Fruit fly (Drosophila melanogaster) whole organism, embryonic: ENCODE measurements around the gene CG10055.

Experiments used
- Aef1 ChIP-seq: fragments of 200-800 bp; sonication (Bioruptor generic); IDR thresholded peaks from 3 replicates; pipeline ENCODE4 v1.3.6; 2022; ENCODE audit warnings: missing biosample characterization, missing genetic modification characterization
- BEAF-32 ChIP-seq: fragments of 200-800 bp; sonication (Bioruptor generic); optimal IDR thresholded peaks from 3 replicates; lab custom pipeline; 2017; ENCODE audit warnings: missing biosample characterization, missing genetic modification characterization, mild to moderate bottlenecking, moderate library complexity, missing genetic modification reagents
- Bgb ChIP-seq: fragments of 200-800 bp; sonication (Bioruptor generic); IDR thresholded peaks from 2 replicates; pipeline ENCODE4 v1.3.6; 2022; ENCODE audit warnings: missing biosample characterization, missing genetic modification characterization; ENCODE audit not compliant: partially characterized antibody
- Blimp-1 ChIP-seq: fragments of 200-800 bp; sonication (Bioruptor generic); optimal IDR thresholded peaks from 3 replicates; lab custom pipeline; 2018; ENCODE audit warnings: missing biosample characterization, missing genetic modification characterization, mild to moderate bottlenecking, moderate library complexity, missing genetic modification reagents
- CG10267 ChIP-seq: fragments of 200-800 bp; sonication (Bioruptor generic); optimal IDR thresholded peaks from 2 replicates; lab custom pipeline; 2018; ENCODE audit warnings: missing biosample characterization, mild to moderate bottlenecking, missing genetic modification characterization, moderate library complexity
- CG12769 ChIP-seq: fragments of 200-800 bp; sonication (Bioruptor generic); optimal IDR thresholded peaks from 2 replicates; lab custom pipeline; 2019; ENCODE audit warnings: missing biosample characterization, mild to moderate bottlenecking, missing genetic modification characterization, moderate library complexity
- CG13287 ChIP-seq: fragments of 200-800 bp; sonication (Bioruptor generic); IDR thresholded peaks from 2 replicates; pipeline ENCODE4 v1.3.6; 2022; ENCODE audit warnings: missing biosample characterization, missing genetic modification characterization; ENCODE audit not compliant: partially characterized antibody
- CG13894 ChIP-seq: fragments of 200-800 bp; sonication (Bioruptor generic); optimal IDR thresholded peaks from 3 replicates; lab custom pipeline; 2018; ENCODE audit warnings: missing biosample characterization, mild to moderate bottlenecking, missing genetic modification characterization, moderate library complexity
- CG14441 ChIP-seq: fragments of 200-800 bp; sonication (Bioruptor generic); IDR thresholded peaks from 2 replicates; pipeline ENCODE4 v1.3.6; 2022; ENCODE audit warnings: missing biosample characterization, missing genetic modification characterization
- CG14710 ChIP-seq: fragments of 200-800 bp; sonication (Bioruptor generic); optimal IDR thresholded peaks from 3 replicates; lab custom pipeline; 2019; ENCODE audit warnings: missing biosample characterization, mild to moderate bottlenecking, missing genetic modification characterization, moderate library complexity
- CG2116 ChIP-seq: fragments of 200-800 bp; sonication (Bioruptor generic); optimal IDR thresholded peaks from 3 replicates; lab custom pipeline; 2018; ENCODE audit warnings: missing biosample characterization, mild to moderate bottlenecking, missing genetic modification characterization
- CG3163 ChIP-seq: fragments of 200-800 bp; sonication (Bioruptor generic); optimal IDR thresholded peaks from 3 replicates; lab custom pipeline; 2016; ENCODE audit warnings: missing biosample characterization, missing genetic modification characterization
- CG5180 ChIP-seq: fragments of 200-800 bp; sonication (Bioruptor generic); optimal IDR thresholded peaks from 3 replicates; lab custom pipeline; 2017; ENCODE audit warnings: missing biosample characterization, missing genetic modification characterization, mild to moderate bottlenecking, moderate library complexity, missing genetic modification reagents
- CG6272 ChIP-seq: fragments of 200-800 bp; sonication (Bioruptor generic); IDR thresholded peaks from 2 replicates; pipeline ENCODE4 v1.3.6; 2022; ENCODE audit warnings: missing biosample characterization, missing genetic modification characterization
- CG7963 ChIP-seq: fragments of 200-800 bp; sonication (Bioruptor generic); IDR thresholded peaks from 3 replicates; pipeline ENCODE4 v1.3.6; 2022; ENCODE audit warnings: missing biosample characterization, missing genetic modification characterization; ENCODE audit not compliant: partially characterized antibody
- CG9932 ChIP-seq: fragments of 200-800 bp; sonication (Bioruptor generic); IDR thresholded peaks from 2 replicates; pipeline ENCODE4 v1.3.6; 2022; ENCODE audit warnings: missing biosample characterization, missing genetic modification characterization
- D19A ChIP-seq: fragments of 200-800 bp; optimal IDR thresholded peaks from 3 replicates; lab custom pipeline; 2019; ENCODE audit warnings: missing biosample characterization, mild to moderate bottlenecking, missing genetic modification characterization, moderate library complexity
- Dp ChIP-seq: fragments of 200-800 bp; sonication (Bioruptor generic); optimal IDR thresholded peaks from 2 replicates; lab custom pipeline; 2018; ENCODE audit warnings: missing biosample characterization, mild to moderate bottlenecking, missing genetic modification characterization, moderate library complexity
- E2f2 ChIP-seq: fragments of 200-800 bp; sonication (Bioruptor generic); IDR thresholded peaks from 2 replicates; pipeline ENCODE4 v1.3.6; 2022; ENCODE audit warnings: missing biosample characterization, missing genetic modification characterization
- Ets65A ChIP-seq: fragments of 200-800 bp; sonication (Bioruptor generic); peaks from one replicate; lab custom pipeline; 2016; ENCODE audit warnings: missing biosample characterization, missing genetic modification characterization
- Max ChIP-seq: fragments of 200-800 bp; sonication (Bioruptor generic); optimal IDR thresholded peaks from 2 replicates; lab custom pipeline; 2016; ENCODE audit warnings: missing biosample characterization, mild to moderate bottlenecking, missing genetic modification characterization
- Med ChIP-seq: fragments of 200-800 bp; sonication (Bioruptor generic); peaks from one replicate; lab custom pipeline; 2016; ENCODE audit warnings: missing biosample characterization, missing genetic modification characterization, mild to moderate bottlenecking, inconsistent platforms, moderate library complexity
- Sry-δ ChIP-seq: fragments of 200-800 bp; sonication (Bioruptor generic); optimal IDR thresholded peaks from 2 replicates; lab custom pipeline; 2016; ENCODE audit warnings: missing biosample characterization, missing genetic modification characterization
- Stat92E ChIP-seq, 3 experiments: fragments of >200 bp in 2 of 3; fragments of 200-800 bp in 1 of 3; sonication (Bioruptor generic) in 1 of 3; optimal IDR thresholded peaks; 2 replicates each; lab custom pipeline; 2017 to 2019; ENCODE audit warnings: missing biosample characterization in 3 of 3, missing genetic modification characterization in 3 of 3, mild to moderate bottlenecking in 1 of 3, moderate library complexity in 1 of 3
- ab ChIP-seq: fragments of 200-800 bp; sonication (Bioruptor generic); optimal IDR thresholded peaks from 2 replicates; lab custom pipeline; 2016; ENCODE audit warnings: missing biosample characterization, missing genetic modification characterization
- bcd ChIP-seq: fragments of 200-800 bp; sonication (Bioruptor generic); optimal IDR thresholded peaks from 2 replicates; lab custom pipeline; 2017; ENCODE audit warnings: missing biosample characterization, mild to moderate bottlenecking, missing genetic modification characterization
- br ChIP-seq: fragments of >200 bp; optimal IDR thresholded peaks from 2 replicates; lab custom pipeline; 2017
- cas ChIP-seq: fragments of 200-800 bp; sonication (Bioruptor generic); IDR thresholded peaks from 2 replicates; pipeline ENCODE4 v1.3.6; 2022; ENCODE audit warnings: missing biosample characterization, missing genetic modification characterization
- chinmo ChIP-seq: fragments of 200-800 bp; sonication (Bioruptor generic); IDR thresholded peaks from 4 replicates; pipeline ENCODE4 v1.3.6; 2022; ENCODE audit warnings: missing biosample characterization, missing genetic modification characterization; ENCODE audit not compliant: partially characterized antibody
- chm ChIP-seq: fragments of 200-800 bp; sonication (Bioruptor generic); IDR thresholded peaks from 2 replicates; pipeline ENCODE4 v1.3.6; 2022; ENCODE audit warnings: missing biosample characterization, missing genetic modification characterization
- dimm ChIP-seq: fragments of 200-800 bp; sonication (Bioruptor generic); IDR thresholded peaks from 2 replicates; pipeline ENCODE4 v1.3.6; 2022; ENCODE audit warnings: missing biosample characterization, missing genetic modification characterization
- en ChIP-seq: fragments of 200-800 bp; sonication (Bioruptor generic); optimal IDR thresholded peaks from 2 replicates; lab custom pipeline; 2016; ENCODE audit warnings: missing biosample characterization, missing genetic modification characterization
- gfzf ChIP-seq: fragments of 200-800 bp; sonication (Bioruptor generic); optimal IDR thresholded peaks from 2 replicates; lab custom pipeline; 2016; ENCODE audit warnings: missing biosample characterization, mild to moderate bottlenecking, missing genetic modification characterization, moderate library complexity
- kni ChIP-seq: fragments of 200-800 bp; sonication (Bioruptor generic); optimal IDR thresholded peaks from 3 replicates; lab custom pipeline; 2017; ENCODE audit warnings: mild to moderate bottlenecking, missing biosample characterization, missing genetic modification reagents, missing genetic modification characterization
- pzg ChIP-seq: fragments of 200-800 bp; sonication (Bioruptor generic); optimal IDR thresholded peaks from 3 replicates; lab custom pipeline; 2018; ENCODE audit warnings: missing biosample characterization, mild to moderate bottlenecking, missing genetic modification characterization, moderate library complexity
- sd ChIP-seq: fragments of 200-800 bp; sonication (Bioruptor generic); optimal IDR thresholded peaks from 3 replicates; lab custom pipeline; 2018; ENCODE audit warnings: missing biosample characterization, mild to moderate bottlenecking, missing genetic modification characterization, moderate library complexity
- sens ChIP-seq: fragments of 200-800 bp; sonication (Bioruptor generic); peaks from one replicate; lab custom pipeline; 2016; ENCODE audit warnings: missing biosample characterization, missing genetic modification characterization
- stwl ChIP-seq: fragments of 200-800 bp; sonication (Bioruptor generic); optimal IDR thresholded peaks from 3 replicates; lab custom pipeline; 2018; ENCODE audit warnings: missing biosample characterization, mild to moderate bottlenecking, missing genetic modification characterization, moderate library complexity
- trem ChIP-seq: fragments of 200-800 bp; optimal IDR thresholded peaks from 3 replicates; lab custom pipeline; 2019; ENCODE audit warnings: missing biosample characterization, mild to moderate bottlenecking, missing genetic modification characterization, moderate library complexity
- twi ChIP-seq: fragments of 200-800 bp; optimal IDR thresholded peaks from 2 replicates; lab custom pipeline; 2019; ENCODE audit warnings: missing biosample characterization, mild to moderate bottlenecking, missing genetic modification characterization, moderate library complexity
- zf30C ChIP-seq: fragments of 200-800 bp; sonication (Bioruptor generic); optimal IDR thresholded peaks from 3 replicates; lab custom pipeline; 2018; ENCODE audit warnings: missing biosample characterization, mild to moderate bottlenecking, missing genetic modification characterization

Gene CG10055

dm6 chr3R:7162356-7163289 lies 23.9 kb downstream of the CG10055 start, which contains the start of gene sas (continued):
- TF ChIP-seq chm (GFP tag; lab: Robert Waterston, UW), result peak; percentile 47
- peak; percentile 16 for TF ChIP-seq CG5180
- TF ChIP-seq cas, result peak; percentile 18; the same call in 1 of the 2 replicates

dm6 chr3R:7159615-7160014 lies 26.9 kb downstream of the CG10055 start:
- TF ChIP-seq Blimp-1 (GFP tag; lab: Kevin White, UChicago) (peak; percentile 96), Bgb (GFP tag; lab: Robert Waterston, UW) (no peak), br (no peak), Med (GFP tag; lab: Kevin White, UChicago) (peak; percentile 44), CG3163 (GFP tag; lab: Kevin White, UChicago) (no peak), kni (GFP tag; lab: Kevin White, UChicago) (peak; percentile 19), Max (GFP tag; lab: Kevin White, UChicago) (no peak), zf30C (GFP tag; lab: Kevin White, UChicago) (peak; percentile 13), Ets65A (GFP tag; lab: Kevin White, UChicago) (peak; percentile 32), CG6272 (no peak)
- TF ChIP-seq, all 482 proteins: peak for 5

DNA sequence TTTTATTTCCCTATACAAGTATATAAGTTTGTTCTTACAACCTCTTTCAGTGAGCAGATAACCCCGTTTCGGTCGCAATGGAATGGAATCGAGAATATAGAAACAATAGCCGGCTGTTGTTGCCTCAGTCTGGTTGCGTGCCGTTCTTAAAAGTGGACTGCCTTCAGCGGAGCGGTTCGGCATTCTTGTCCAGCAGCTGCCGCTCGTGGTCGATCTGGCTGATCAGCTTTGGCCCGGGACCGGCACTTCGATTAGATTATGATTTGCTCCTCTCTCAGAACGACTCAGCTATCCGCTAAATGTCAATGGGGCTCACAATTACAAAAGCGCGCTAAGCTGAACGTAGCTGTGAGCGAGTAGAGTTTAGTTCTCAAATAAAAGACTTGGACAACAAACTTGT lies 29.4 kb downstream of the CG10055 start:
- no peak for TF ChIP-seq Sry-δ
- TF ChIP-seq chinmo (GFP tag; lab: Robert Waterston, UW), result peak; percentile 69; the same call in 2 of the 4 replicates
- TF ChIP-seq sd (tag; lab: Kevin White, UChicago), result peak; percentile 67
- no peak for TF ChIP-seq ab (GFP tag; lab: Kevin White, UChicago)
- no peak for TF ChIP-seq dimm
- TF ChIP-seq CG12769 (tag; lab: Kevin White, UChicago), result peak; percentile 43
- peak; percentile 33 for TF ChIP-seq CG13894 (tag; lab: Kevin White, UChicago)
- peak; percentile 32 for TF ChIP-seq CG9932 (GFP tag; lab: Robert Waterston, UW)
- TF ChIP-seq Med (GFP tag; lab: Kevin White, UChicago), result peak; percentile 30

DNA sequence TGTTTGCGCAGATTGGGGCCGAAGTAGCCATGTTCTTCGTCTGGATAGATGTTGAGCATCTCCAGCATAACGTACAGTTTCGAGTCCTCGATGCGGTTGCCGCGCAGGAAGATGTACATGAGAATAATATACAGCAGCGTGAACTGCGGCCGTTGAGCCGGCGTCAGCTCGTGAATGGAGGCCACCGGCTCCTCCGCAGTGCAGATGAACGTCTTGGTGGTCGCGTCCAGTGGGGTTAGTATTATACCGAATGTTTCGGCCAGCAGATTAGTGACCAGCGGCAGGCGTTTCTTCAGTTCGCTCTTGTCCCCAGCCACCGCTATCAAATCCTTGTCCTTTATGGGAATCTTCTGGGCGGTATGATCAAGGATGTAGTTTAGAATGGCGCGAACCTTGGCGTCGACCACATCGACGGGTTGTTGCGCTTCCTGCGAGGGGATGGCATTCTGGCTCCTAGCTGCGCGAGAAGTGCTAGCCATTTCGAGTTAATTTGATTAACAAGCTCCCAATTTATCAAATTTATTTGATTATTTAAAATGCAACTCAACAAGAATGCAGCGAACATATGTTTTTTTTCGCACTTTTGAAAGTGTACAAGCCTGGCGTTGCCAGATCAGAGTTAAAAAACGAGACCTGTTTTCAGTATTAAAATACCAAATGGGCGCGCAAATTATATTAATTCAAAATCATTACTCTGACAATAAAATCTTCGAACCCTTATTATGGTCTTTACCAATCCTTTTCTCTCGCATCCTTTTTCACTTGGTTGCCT lies 31.7 kb downstream of the CG10055 start, which contains the start of gene MAGE:
Gene MAGE (minus strand): TSS at position 595 of the 772 bp plus-strand sequence.
- TF ChIP-seq gfzf (GFP tag; lab: Kevin White, UChicago) (peak; percentile 53), E2f2 (GFP tag; lab: Robert Waterston, UW) (peak; percentile 96), Dp (peak; percentile 92), stwl (tag; lab: Kevin White, UChicago) (peak; percentile 46), sens (GFP tag; lab: Kevin White, UChicago) (peak; percentile 69), Med (GFP tag; lab: Kevin White, UChicago) (peak; percentile 66), en (GFP tag; lab: Kevin White, UChicago) (no peak), CG7963 (peak; percentile 29; the same call in 1 of the 3 replicates), trem (peak; percentile 83), CG10267 (peak; percentile 54), D19A (no peak), CG13287 (GFP tag; lab: Robert Waterston, UW) (peak; percentile 34), sd (tag; lab: Kevin White, UChicago) (peak; percentile 86), CG14710 (tag; lab: Kevin White, UChicago) (peak; percentile 28), BEAF-32 (peak; percentile 12), Aef1 (GFP tag; lab: Robert Waterston, UW) (no peak), pzg (GFP tag; lab: Kevin White, UChicago) (peak; percentile 51), CG2116 (peak; percentile 96), bcd (no peak), twi (tag; lab: Kevin White, UChicago) (peak; percentile 54), Stat92E (GFP tag; optimal IDR thresholded peaks at IDR 0.05; lab: Kevin White, UChicago) (no peak), Ets65A (GFP tag; lab: Kevin White, UChicago) (peak; percentile 62), CG14441 (no peak)
